Fruit fly (Drosophila melanogaster) whole organism, embryonic: Measurements from ENCODE around the gene CG9030.
A peak's percentile ranks its signal among the peaks of the same experiment; 100 is the strongest.

Experiments
- CG10543 ChIP-seq: fragments of 200-800 bp; sonication (Bioruptor generic); optimal IDR thresholded peaks from 3 replicates; lab custom pipeline; 2017; ENCODE audit warnings: missing biosample characterization, mild to moderate bottlenecking, missing genetic modification characterization, moderate library complexity
- CG13287 ChIP-seq: fragments of 200-800 bp; sonication (Bioruptor generic); IDR thresholded peaks from 2 replicates; pipeline ENCODE4 v1.3.6; 2022; ENCODE audit warnings: missing biosample characterization, missing genetic modification characterization; ENCODE audit not compliant: partially characterized antibody

CG9030 gene

dm6 chrX:14905499-14906044, 49.3 kb downstream of the CG9030 start, which contains the start of gene CG9512 (continued):
- TF ChIP-seq CG10543 (GFP tag; lab: Kevin White, UChicago): peak; percentile 63
- no peak for TF ChIP-seq CG13287 (GFP tag; lab: Robert Waterston, UW)
- TF ChIP-seq, all 482 proteins: peak for 26
